Worm (Caenorhabditis elegans): Measurements from ENCODE around the gene fbxb-62.

DNA sequence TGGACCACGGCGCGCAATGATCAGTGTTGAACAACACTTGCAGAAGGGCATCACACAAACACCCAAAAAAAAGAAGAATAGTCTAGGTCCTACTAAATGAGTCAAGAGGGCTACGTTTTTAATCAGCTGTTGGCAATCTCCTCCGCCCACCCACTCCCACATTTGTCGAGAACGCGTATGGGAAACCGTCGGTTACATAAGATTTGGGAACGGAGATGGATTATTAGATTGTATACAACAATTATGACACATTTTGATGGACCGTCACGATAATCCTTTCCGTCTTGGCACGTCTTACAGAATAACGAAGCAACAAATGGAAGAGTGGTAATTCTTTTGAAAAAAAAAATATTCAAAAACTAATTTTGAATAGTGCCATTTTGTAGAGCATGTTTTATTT lies 15.9 kb downstream of the fbxb-62 start:
- TF ChIP-seq ztf-11 (tag; optimal IDR thresholded peaks at IDR 0.05) (no peak), lin-35 (GFP tag; optimal IDR thresholded peaks at IDR 0.05) (no peak), snpc-4 (tag; optimal IDR thresholded peaks at IDR 0.05) (no peak), tbx-2 (tag; optimal IDR thresholded peaks at IDR 0.05) (no peak), lin-39 (tag; optimal IDR thresholded peaks at IDR 0.05) (no peak), blmp-1 (tag; optimal IDR thresholded peaks at IDR 0.05) (no peak), C16A3.4 (tag; optimal IDR thresholded peaks at IDR 0.05) (no peak), lsy-2 (tag; optimal IDR thresholded peaks at IDR 0.05) (no peak), unc-130 (tag; optimal IDR thresholded peaks at IDR 0.05) (no peak), dsc-1 (tag; optimal IDR thresholded peaks at IDR 0.05) (no peak)
